Fruit fly (Drosophila melanogaster) whole organism, pupa: ENCODE results near the gene CG32115.

Experiments used
- CG10348 ChIP-seq: fragments of 200-800 bp; sonication (Bioruptor generic); IDR thresholded peaks from 2 replicates; pipeline ENCODE4 v1.3.6; 2022; ENCODE audit warnings: missing biosample characterization, missing genetic modification characterization
- CG12605 ChIP-seq: fragments of 200-800 bp; sonication (Bioruptor generic); IDR thresholded peaks from 2 replicates; pipeline ENCODE4 v1.3.6; 2022; ENCODE audit warnings: missing biosample characterization, missing genetic modification characterization
- CG13204 ChIP-seq: fragments of 200-800 bp; sonication (Bioruptor generic); optimal IDR thresholded peaks from 2 replicates; lab custom pipeline; 2018; ENCODE audit warnings: missing biosample characterization, mild to moderate bottlenecking, missing genetic modification characterization, moderate library complexity
- CG14655 ChIP-seq: fragments of 200-800 bp; sonication (Bioruptor generic); optimal IDR thresholded peaks from 3 replicates; lab custom pipeline; 2017; ENCODE audit warnings: mild to moderate bottlenecking, missing biosample characterization, missing genetic modification reagents, missing genetic modification characterization
- CG15710 ChIP-seq: fragments of 200-800 bp; sonication (Bioruptor generic); optimal IDR thresholded peaks from 2 replicates; lab custom pipeline; 2018; ENCODE audit warnings: missing biosample characterization, mild to moderate bottlenecking, missing genetic modification characterization, moderate library complexity
- CG17806 ChIP-seq: fragments of 200-800 bp; sonication (Bioruptor generic); optimal IDR thresholded peaks from 2 replicates; lab custom pipeline; 2018; ENCODE audit warnings: missing biosample characterization, mild to moderate bottlenecking, missing genetic modification characterization, moderate library complexity
- CG32121 ChIP-seq: fragments of 200-800 bp; sonication (Bioruptor generic); IDR thresholded peaks from 2 replicates; pipeline ENCODE4 v1.3.6; 2022; ENCODE audit warnings: missing biosample characterization, missing genetic modification characterization
- CG34367 ChIP-seq: fragments of 200-800 bp; sonication (Bioruptor generic); optimal IDR thresholded peaks from 2 replicates; lab custom pipeline; 2018; ENCODE audit warnings: missing biosample characterization, mild to moderate bottlenecking, missing genetic modification characterization
- CG4496 ChIP-seq: fragments of 200-800 bp; sonication (Bioruptor generic); IDR thresholded peaks from 3 replicates; pipeline ENCODE4 v1.3.6; 2022; ENCODE audit warnings: missing biosample characterization, missing genetic modification characterization
- CG8159 ChIP-seq: fragments of 200-800 bp; sonication (Bioruptor generic); optimal IDR thresholded peaks from 3 replicates; lab custom pipeline; 2018; ENCODE audit warnings: missing biosample characterization, mild to moderate bottlenecking, missing genetic modification characterization, moderate library complexity
- CG8301 ChIP-seq: fragments of 200-800 bp; sonication (Bioruptor generic); optimal IDR thresholded peaks from 2 replicates; lab custom pipeline; 2018; ENCODE audit warnings: missing biosample characterization, mild to moderate bottlenecking, missing genetic modification characterization
- CG9948 ChIP-seq: fragments of 200-800 bp; sonication (Bioruptor generic); optimal IDR thresholded peaks from 2 replicates; lab custom pipeline; 2018; ENCODE audit warnings: missing biosample characterization, mild to moderate bottlenecking, missing genetic modification characterization, moderate library complexity
- D1 ChIP-seq: fragments of 200-800 bp; sonication (Bioruptor generic); optimal IDR thresholded peaks from 2 replicates; lab custom pipeline; 2018; ENCODE audit warnings: missing biosample characterization, mild to moderate bottlenecking, missing genetic modification characterization, moderate library complexity
- EcR ChIP-seq: fragments of 200-800 bp; sonication (Bioruptor generic); optimal IDR thresholded peaks from 3 replicates; lab custom pipeline; 2019; ENCODE audit warnings: missing biosample characterization, missing genetic modification characterization, mild to moderate bottlenecking, moderate library complexity, missing genetic modification reagents
- Ets98B ChIP-seq: fragments of 200-800 bp; sonication (Bioruptor generic); IDR thresholded peaks from 2 replicates; pipeline ENCODE4 v1.3.6; 2022; ENCODE audit warnings: missing biosample characterization, missing genetic modification characterization
- Pif1A ChIP-seq: fragments of 200-800 bp; sonication (Bioruptor generic); optimal IDR thresholded peaks from 3 replicates; lab custom pipeline; 2016; ENCODE audit warnings: missing biosample characterization, missing genetic modification characterization
- Pif1B ChIP-seq: fragments of 200-800 bp; sonication (Bioruptor generic); optimal IDR thresholded peaks from 3 replicates; lab custom pipeline; 2016; ENCODE audit warnings: missing biosample characterization, missing genetic modification characterization
- Snoo ChIP-seq: fragments of 200-800 bp; sonication (Bioruptor generic); optimal IDR thresholded peaks from 3 replicates; lab custom pipeline; 2017; ENCODE audit warnings: missing biosample characterization, mild to moderate bottlenecking, missing genetic modification characterization, inconsistent platforms
- fd96Ca ChIP-seq: fragments of 200-800 bp; sonication (Bioruptor generic); IDR thresholded peaks from 3 replicates; pipeline ENCODE4 v1.3.6; 2022; ENCODE audit warnings: missing biosample characterization, missing genetic modification characterization
- gl ChIP-seq: fragments of 200-800 bp; sonication (Bioruptor generic); optimal IDR thresholded peaks from 2 replicates; lab custom pipeline; 2018; ENCODE audit warnings: missing biosample characterization, mild to moderate bottlenecking, missing genetic modification characterization
- rn ChIP-seq: fragments of 200-800 bp; sonication (Bioruptor generic); IDR thresholded peaks from 2 replicates; pipeline ENCODE4 v1.3.6; 2022; ENCODE audit warnings: missing biosample characterization, missing genetic modification characterization

The CG32115 gene

dm6 chr3L:12902579-12903228 is 10.7 kb downstream of the CG32115 start, which contains the start of gene CG12520:
CG12520 (minus strand) TSS chr3L:12902737.
- no peak for TF ChIP-seq CG17806 (tag; lab: Kevin White, UChicago)
- no peak for TF ChIP-seq CG8159
- TF ChIP-seq CG32121: no peak
- TF ChIP-seq EcR: peak; percentile 66

dm6 chr3L:12892485-12893173 is 20.8 kb downstream of the CG32115 start, which contains the start of gene CG14118:
CG14118 (plus strand) TSS chr3L:12892658.
- TF ChIP-seq EcR (no peak), Pif1A (no peak), Ets98B (no peak), CG8301 (tag; lab: Kevin White, UChicago) (no peak), CG4496 (GFP tag; lab: Robert Waterston, UW) (no peak), CG13204 (GFP tag; lab: Kevin White, UChicago) (no peak), CG34367 (tag; lab: Kevin White, UChicago) (no peak), fd96Ca (GFP tag; lab: Robert Waterston, UW) (no peak), rn (GFP tag; lab: Robert Waterston, UW) (no peak), CG8159 (no peak), CG15710 (no peak), Pif1B (GFP tag; lab: Kevin White, UChicago) (no peak), CG9948 (no peak), CG17806 (tag; lab: Kevin White, UChicago) (no peak), gl (tag; lab: Kevin White, UChicago) (no peak), CG32121 (no peak), CG14655 (no peak), Snoo (no peak), CG10348 (GFP tag; lab: Robert Waterston, UW) (no peak)
- TF ChIP-seq, all 21 proteins: peak for 0

dm6 chr3L:12889353-12889820 is 24.1 kb downstream of the CG32115 start, which contains the start of gene CG43894:
CG43894 (plus strand) TSS chr3L:12889770.
- TF ChIP-seq Ets98B: no peak
- TF ChIP-seq CG32121: no peak
- no peak for TF ChIP-seq CG17806 (tag; lab: Kevin White, UChicago)
- TF ChIP-seq CG9948: no peak
- TF ChIP-seq Snoo: no peak
- no peak for TF ChIP-seq CG8159
- no peak for TF ChIP-seq CG12605 (GFP tag; lab: Robert Waterston, UW)
- TF ChIP-seq Pif1A: no peak
- TF ChIP-seq D1: no peak
- no peak for TF ChIP-seq CG4496 (GFP tag; lab: Robert Waterston, UW)
- TF ChIP-seq gl (tag; lab: Kevin White, UChicago): no peak
- no peak for TF ChIP-seq CG10348 (GFP tag; lab: Robert Waterston, UW)
- no peak for TF ChIP-seq CG34367 (tag; lab: Kevin White, UChicago)
- TF ChIP-seq CG15710: no peak
- TF ChIP-seq EcR: no peak
- no peak for TF ChIP-seq rn (GFP tag; lab: Robert Waterston, UW)
- TF ChIP-seq, all 21 proteins: peak for 0

- TF ChIP-seq CG12605 (GFP tag; lab: Robert Waterston, UW) (no peak), CG15710 (no peak), Pif1A (no peak), CG9948 (no peak), CG10348 (GFP tag; lab: Robert Waterston, UW) (no peak), EcR (no peak), CG13204 (GFP tag; lab: Kevin White, UChicago) (no peak), fd96Ca (GFP tag; lab: Robert Waterston, UW) (no peak), CG34367 (tag; lab: Kevin White, UChicago) (no peak)
These were observed 28.8 kb downstream of the CG32115 start, which contains the start of gene CG14120 for dm6 chr3L:12884680-12885079. CG14120 (plus strand) TSS chr3L:12885039.

- TF ChIP-seq D1 (no peak), CG17806 (tag; lab: Kevin White, UChicago) (no peak), fd96Ca (GFP tag; lab: Robert Waterston, UW) (no peak), CG13204 (GFP tag; lab: Kevin White, UChicago) (no peak)
These were observed 39.2 kb downstream of the CG32115 start for dm6 chr3L:12874211-12874610.

dm6 chr3L:12867956-12868443 is 45.4 kb downstream of the CG32115 start:
- TF ChIP-seq CG13204 (GFP tag; lab: Kevin White, UChicago) (no peak), CG12605 (GFP tag; lab: Robert Waterston, UW) (no peak), fd96Ca (GFP tag; lab: Robert Waterston, UW) (no peak)
- TF ChIP-seq, all 21 proteins: peak for 0

- TF ChIP-seq rn (GFP tag; lab: Robert Waterston, UW): no peak
- TF ChIP-seq, all 21 proteins: peak for 0
These were observed 49.0 kb downstream of the CG32115 start for dm6 chr3L:12864472-12864871.
